Fruit fly (Drosophila melanogaster): Measurements from ENCODE around the gene LysX.

dm6 chr3L:1227303-1227797 lies 32.2 kb upstream of the LysX start, which contains the start of gene LysS:
- TF ChIP-seq CG8478 (optimal IDR thresholded peaks at IDR 0.05) = no peak
- TF ChIP-seq CTCF (optimal IDR thresholded peaks at IDR 0.05) = no peak

Measured in S2 (cell line).